Fruit fly (Drosophila melanogaster): ENCODE measurements around the gene CG7202.

Gene CG7202

dm6 chr3L:21516716-21517266 lies 24.2 kb upstream of the CG7202 start:
- TF ChIP-seq ovo (GFP tag; optimal IDR thresholded peaks at IDR 0.05) (no peak), CG33017 (tag; optimal IDR thresholded peaks at IDR 0.05) (no peak), cic (GFP tag; optimal IDR thresholded peaks at IDR 0.05) (peak; percentile 28), CG7101 (tag; optimal IDR thresholded peaks at IDR 0.05) (peak; percentile 65), CG12768 (GFP tag; optimal IDR thresholded peaks at IDR 0.05) (peak; percentile 45), CG5204 (GFP tag; optimal IDR thresholded peaks at IDR 0.05) (no peak), bab1 (GFP tag; optimal IDR thresholded peaks at IDR 0.05) (peak; percentile 25), tj (GFP tag; optimal IDR thresholded peaks at IDR 0.05) (no peak), CG1620 (GFP tag; optimal IDR thresholded peaks at IDR 0.05) (no peak), CG14711 (tag; optimal IDR thresholded peaks at IDR 0.05) (peak; percentile 47), pad (GFP tag; optimal IDR thresholded peaks at IDR 0.05) (peak; percentile 25), Crg-1 (GFP tag; optimal IDR thresholded peaks at IDR 0.05) (peak; percentile 46), Mnt (GFP tag; optimal IDR thresholded peaks at IDR 0.05) (peak; percentile 27), toe (GFP tag; optimal IDR thresholded peaks at IDR 0.05) (no peak), CG7045 (GFP tag; optimal IDR thresholded peaks at IDR 0.05) (no peak), Clk (GFP tag; optimal IDR thresholded peaks at IDR 0.05) (no peak), CG11617 (GFP tag; optimal IDR thresholded peaks at IDR 0.05) (peak; percentile 19), kay (GFP tag; ENCODE audit: borderline replicate concordance) (peak; percentile 88), Hr96 (GFP tag; optimal IDR thresholded peaks at IDR 0.05) (peak; percentile 39), cnc (optimal IDR thresholded peaks at IDR 0.05) (no peak)

- TF ChIP-seq toe (GFP tag; optimal IDR thresholded peaks at IDR 0.05) (peak; percentile 85), CG7101 (tag; optimal IDR thresholded peaks at IDR 0.05) (peak; percentile 92), cic (GFP tag; optimal IDR thresholded peaks at IDR 0.05) (peak; percentile 59), CG14711 (tag; optimal IDR thresholded peaks at IDR 0.05) (peak; percentile 83), Crg-1 (GFP tag; optimal IDR thresholded peaks at IDR 0.05) (peak; percentile 84), CG11617 (GFP tag; optimal IDR thresholded peaks at IDR 0.05) (peak; percentile 95), Mnt (GFP tag; optimal IDR thresholded peaks at IDR 0.05) (peak; percentile 58), pad (GFP tag; optimal IDR thresholded peaks at IDR 0.05) (peak; percentile 82), ovo (GFP tag; optimal IDR thresholded peaks at IDR 0.05) (peak; percentile 86), cnc (optimal IDR thresholded peaks at IDR 0.05) (no peak), CG1620 (GFP tag; optimal IDR thresholded peaks at IDR 0.05) (peak; percentile 60), bab1 (GFP tag; optimal IDR thresholded peaks at IDR 0.05) (peak; percentile 91), Hr96 (GFP tag; optimal IDR thresholded peaks at IDR 0.05) (peak; percentile 74), CG33017 (tag; optimal IDR thresholded peaks at IDR 0.05) (peak; percentile 89), CG7045 (GFP tag; optimal IDR thresholded peaks at IDR 0.05) (peak; percentile 94), CG5204 (GFP tag; optimal IDR thresholded peaks at IDR 0.05) (peak; percentile 84), Clk (GFP tag; optimal IDR thresholded peaks at IDR 0.05) (peak; percentile 70), tj (GFP tag; optimal IDR thresholded peaks at IDR 0.05) (peak; percentile 75), kay (GFP tag; ENCODE audit: borderline replicate concordance) (peak; percentile 86), CG12768 (GFP tag; optimal IDR thresholded peaks at IDR 0.05) (peak; percentile 93)
Observed at dm6 chr3L:21515823-21516715, 23.5 kb upstream of the CG7202 start, which contains the start of the genes SAK and Cdk12. SAK (minus strand) TSS chr3L:21515887. Cdk12 (plus strand) TSS chr3L:21516306.

- TF ChIP-seq CG7045 (GFP tag; optimal IDR thresholded peaks at IDR 0.05) (no peak), CG11617 (GFP tag; optimal IDR thresholded peaks at IDR 0.05) (peak; percentile 51), cic (GFP tag; optimal IDR thresholded peaks at IDR 0.05) (no peak)
Observed at dm6 chr3L:21509488-21510122, 17.0 kb upstream of the CG7202 start.

- TF ChIP-seq toe (GFP tag; optimal IDR thresholded peaks at IDR 0.05) (no peak), Mnt (GFP tag; optimal IDR thresholded peaks at IDR 0.05) (no peak), Crg-1 (GFP tag; optimal IDR thresholded peaks at IDR 0.05) (no peak), CG33017 (tag; optimal IDR thresholded peaks at IDR 0.05) (no peak), CG14711 (tag; optimal IDR thresholded peaks at IDR 0.05) (no peak), bab1 (GFP tag; optimal IDR thresholded peaks at IDR 0.05) (no peak), cic (GFP tag; optimal IDR thresholded peaks at IDR 0.05) (no peak), Clk (GFP tag; optimal IDR thresholded peaks at IDR 0.05) (no peak), ovo (GFP tag; optimal IDR thresholded peaks at IDR 0.05) (no peak), CG7045 (GFP tag; optimal IDR thresholded peaks at IDR 0.05) (no peak), CG11617 (GFP tag; optimal IDR thresholded peaks at IDR 0.05) (no peak), CG5204 (GFP tag; optimal IDR thresholded peaks at IDR 0.05) (no peak), kay (GFP tag; ENCODE audit: borderline replicate concordance) (no peak), cnc (optimal IDR thresholded peaks at IDR 0.05) (no peak), CG7101 (tag; optimal IDR thresholded peaks at IDR 0.05) (no peak), CG1620 (GFP tag; optimal IDR thresholded peaks at IDR 0.05) (no peak), Hr96 (GFP tag; optimal IDR thresholded peaks at IDR 0.05) (no peak), tj (GFP tag; optimal IDR thresholded peaks at IDR 0.05) (no peak), CG12768 (GFP tag; optimal IDR thresholded peaks at IDR 0.05) (no peak), pad (GFP tag; optimal IDR thresholded peaks at IDR 0.05) (no peak)
Observed at dm6 chr3L:21508621-21509020, 16.0 kb upstream of the CG7202 start.

dm6 chr3L:21507955-21508354 lies 15.4 kb upstream of the CG7202 start:
- no peak for TF ChIP-seq CG7101 (tag; optimal IDR thresholded peaks at IDR 0.05)
- no peak for TF ChIP-seq pad (GFP tag; optimal IDR thresholded peaks at IDR 0.05)
- TF ChIP-seq CG12768 (GFP tag; optimal IDR thresholded peaks at IDR 0.05), result no peak

Measured in whole organism, adult.